Fruit fly (Drosophila melanogaster): ENCODE measurements around the gene Lsd-2.

The Lsd-2 gene

DNA sequence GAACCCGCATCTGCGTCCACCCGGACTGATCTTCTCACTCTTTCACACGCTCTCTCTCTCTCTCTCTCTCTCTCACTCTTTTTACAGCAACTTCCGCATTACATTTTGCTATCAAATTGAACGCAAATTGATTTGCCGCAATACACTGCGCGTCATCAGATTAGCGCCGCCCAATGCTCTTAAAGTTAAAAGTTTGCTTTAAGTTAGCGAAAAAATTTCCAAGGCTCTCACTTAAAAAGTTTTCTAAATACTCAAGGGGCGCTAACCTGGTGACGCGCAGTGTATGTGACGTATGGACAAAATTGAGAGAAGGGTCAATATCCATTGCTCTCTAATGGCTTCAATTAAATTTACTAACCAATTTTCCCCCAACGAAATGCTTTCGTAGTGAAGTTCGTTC, 53.8 kb downstream of the Lsd-2 start (continued):
- TF ChIP-seq tup (GFP tag; optimal IDR thresholded peaks at IDR 0.05) (peak; percentile 69), Dp (GFP tag; optimal IDR thresholded peaks at IDR 0.05) (no peak), CG12769 (tag; optimal IDR thresholded peaks at IDR 0.05) (peak; percentile 85), CG13424 (tag; optimal IDR thresholded peaks at IDR 0.05) (peak; percentile 87), YL-1 (GFP tag; optimal IDR thresholded peaks at IDR 0.05) (peak; percentile 20), tll (GFP tag; optimal IDR thresholded peaks at IDR 0.05) (no peak), Hr3 (GFP tag; optimal IDR thresholded peaks at IDR 0.05) (peak; percentile 81), sug (tag; optimal IDR thresholded peaks at IDR 0.05) (peak; percentile 80), Lhr (GFP tag; optimal IDR thresholded peaks at IDR 0.05) (peak; percentile 47), Hr39 (optimal IDR thresholded peaks at IDR 0.05) (no peak), CG7987 (GFP tag; optimal IDR thresholded peaks at IDR 0.05) (peak; percentile 53), CG6654 (GFP tag; optimal IDR thresholded peaks at IDR 0.05) (peak; percentile 55), ato (GFP tag; IDR thresholded peaks at IDR 0.05; ENCODE audit: partially characterized antibody) (no peak), NfI (GFP tag; optimal IDR thresholded peaks at IDR 0.05) (peak; percentile 91), CG18764 (GFP tag; optimal IDR thresholded peaks at IDR 0.05) (peak; percentile 79), CG10543 (GFP tag; optimal IDR thresholded peaks at IDR 0.05) (peak; percentile 73), nau (GFP tag; optimal IDR thresholded peaks at IDR 0.05) (peak; percentile 81), seq (GFP tag; IDR thresholded peaks at IDR 0.05) (peak; percentile 84), ara (GFP tag; IDR thresholded peaks at IDR 0.05) (peak; percentile 67), CG10267 (tag; optimal IDR thresholded peaks at IDR 0.05) (peak; percentile 78), Lim3 (GFP tag; IDR thresholded peaks at IDR 0.05) (peak; percentile 73; the same call in 1 of the 2 replicates), chm (GFP tag; IDR thresholded peaks at IDR 0.05) (peak; percentile 90), CG17612 (GFP tag; IDR thresholded peaks at IDR 0.05) (peak; percentile 29; the same call in 1 of the 2 replicates), CG10321 (GFP tag; IDR thresholded peaks at IDR 0.05) (peak; percentile 55; the same call in 1 of the 2 replicates), slbo (GFP tag; IDR thresholded peaks at IDR 0.05) (peak; percentile 90), vnd (GFP tag; IDR thresholded peaks at IDR 0.05; ENCODE audit: partially characterized antibody) (no peak), oc (tag; optimal IDR thresholded peaks at IDR 0.05) (peak; percentile 85), CG5180 (GFP tag; optimal IDR thresholded peaks at IDR 0.05) (peak; percentile 69), gem (tag; optimal IDR thresholded peaks at IDR 0.05) (peak; percentile 90), CG7745 (tag; optimal IDR thresholded peaks at IDR 0.05) (no peak), CG6813 (GFP tag; optimal IDR thresholded peaks at IDR 0.05) (peak; percentile 77), Ets97D (GFP tag; optimal IDR thresholded peaks at IDR 0.05) (peak; percentile 53), inv (GFP tag; IDR thresholded peaks at IDR 0.05; ENCODE audit: partially characterized antibody) (no peak), sisA (GFP tag; IDR thresholded peaks at IDR 0.05) (peak; percentile 84), MESR4 (GFP tag; optimal IDR thresholded peaks at IDR 0.05) (peak; percentile 11), chinmo (GFP tag; IDR thresholded peaks at IDR 0.05; ENCODE audit: partially characterized antibody) (no peak), PHDP (tag; optimal IDR thresholded peaks at IDR 0.05) (peak; percentile 88), CG30403 (GFP tag; optimal IDR thresholded peaks at IDR 0.05) (peak; percentile 86), fru (optimal IDR thresholded peaks at IDR 0.05) (no peak), CG31224 (GFP tag; IDR thresholded peaks at IDR 0.05) (peak; percentile 70), mirr (GFP tag; optimal IDR thresholded peaks at IDR 0.05) (peak; percentile 76), gcm2 (GFP tag; optimal IDR thresholded peaks at IDR 0.05) (peak; percentile 74), Fer3 (tag; optimal IDR thresholded peaks at IDR 0.05) (peak; percentile 87), CG33213 (GFP tag; optimal IDR thresholded peaks at IDR 0.05) (peak; percentile 84), D19A (tag; optimal IDR thresholded peaks at IDR 0.05) (peak; percentile 83), CG12391 (tag; optimal IDR thresholded peaks at IDR 0.05) (peak; percentile 82), CG17568 (GFP tag; optimal IDR thresholded peaks at IDR 0.05) (peak; percentile 71), lov (optimal IDR thresholded peaks at IDR 0.05) (no peak), lov (GFP tag; IDR thresholded peaks at IDR 0.05) (peak; percentile 65; the same call in 1 of the 3 replicates), Hmx (GFP tag; optimal IDR thresholded peaks at IDR 0.05) (no peak)
